Worm (Caenorhabditis elegans) whole organism, L2 larva: ENCODE measurements around the gene his-32.
A peak's percentile ranks its signal among the peaks of the same experiment; 100 is the strongest.

Experiments
- F13H6.1 ChIP-seq: sonication (generic microtip); optimal IDR thresholded peaks from 2 replicates; lab custom pipeline; 2016; ENCODE audit warnings: missing genetic modification characterization, missing compliant biosample characterization
- Y55F3AM.14 ChIP-seq: fragments of 200-800 bp; sonication (Bioruptor generic); optimal IDR thresholded peaks from 2 replicates; lab custom pipeline; 2018; ENCODE audit warnings: mild to moderate bottlenecking, missing genetic modification characterization, missing compliant biosample characterization
- alr-1 ChIP-seq: fragments of 150-350 bp; optimal IDR thresholded peaks from 2 replicates; lab custom pipeline; 2014; ENCODE audit warnings: missing biosample characterization, missing genetic modification characterization
- aly-2 ChIP-seq: fragments of 150-350 bp; optimal IDR thresholded peaks from 2 replicates; lab custom pipeline; 2014; ENCODE audit warnings: missing biosample characterization, missing genetic modification characterization
- blmp-1 ChIP-seq: sonication (generic microtip); optimal IDR thresholded peaks from 2 replicates; lab custom pipeline; 2017; ENCODE audit warnings: missing genetic modification characterization, mild to moderate bottlenecking, missing compliant biosample characterization, antibody characterized with exemption, moderate library complexity; ENCODE audit not compliant: insufficient read depth
- ceh-16 ChIP-seq: fragments of 150-350 bp; optimal IDR thresholded peaks from 2 replicates; lab custom pipeline; 2014; ENCODE audit warnings: missing biosample characterization, missing genetic modification characterization
- ceh-82 ChIP-seq: fragments of 150-350 bp; optimal IDR thresholded peaks from 2 replicates; lab custom pipeline; 2014; ENCODE audit warnings: missing biosample characterization, missing genetic modification characterization
- crh-2 ChIP-seq: sonication (generic microtip); optimal IDR thresholded peaks from 2 replicates; lab custom pipeline; 2017; ENCODE audit warnings: missing biosample characterization, missing genetic modification characterization
- dmd-4 ChIP-seq: sonication (generic microtip); optimal IDR thresholded peaks from 2 replicates; lab custom pipeline; 2017; ENCODE audit warnings: missing biosample characterization, missing genetic modification characterization
- egl-27 ChIP-seq: sonication (generic microtip); optimal IDR thresholded peaks from 3 replicates; lab custom pipeline; 2017; ENCODE audit warnings: missing biosample characterization, missing genetic modification reagents, missing genetic modification characterization
- elt-1 ChIP-seq: fragments of 150-350 bp; optimal IDR thresholded peaks from 2 replicates; lab custom pipeline; 2014; ENCODE audit warnings: missing biosample characterization, missing genetic modification characterization
- fos-1 ChIP-seq: fragments of 150-350 bp; optimal IDR thresholded peaks from 2 replicates; lab custom pipeline; 2014; ENCODE audit warnings: missing biosample characterization, missing genetic modification characterization
- gmeb-1 ChIP-seq: fragments of 150-350 bp; optimal IDR thresholded peaks from 2 replicates; lab custom pipeline; 2014; ENCODE audit warnings: missing biosample characterization, missing genetic modification characterization
- lin-11 ChIP-seq: fragments of 150-350 bp; sonication (generic microtip); optimal IDR thresholded peaks from 2 replicates; lab custom pipeline; 2014; ENCODE audit warnings: missing biosample characterization, missing genetic modification characterization, inconsistent platforms, mixed read lengths
- lin-13 ChIP-seq: fragments of 150-350 bp; optimal IDR thresholded peaks from 2 replicates; lab custom pipeline; 2014; ENCODE audit warnings: missing biosample characterization, missing genetic modification reagents, missing genetic modification characterization
- lsy-2 ChIP-seq, 2 experiments: fragments of 150-350 bp in 1 of 2; sonication (generic microtip) in 1 of 2; optimal IDR thresholded peaks; 2 replicates each; lab custom pipeline; 2014 to 2017; ENCODE audit warnings: missing biosample characterization in 2 of 2, missing genetic modification characterization in 2 of 2
- mab-5 ChIP-seq: fragments of 150-350 bp; optimal IDR thresholded peaks from 2 replicates; lab custom pipeline; 2014; ENCODE audit warnings: missing biosample characterization, missing genetic modification characterization
- mbf-1 ChIP-seq: sonication (generic microtip); optimal IDR thresholded peaks from 2 replicates; lab custom pipeline; 2017; ENCODE audit warnings: missing biosample characterization, missing genetic modification characterization
- nhr-10 ChIP-seq: sonication (generic microtip); optimal IDR thresholded peaks from 2 replicates; lab custom pipeline; 2017; ENCODE audit warnings: missing biosample characterization, missing genetic modification characterization
- nhr-11 ChIP-seq: fragments of 150-350 bp; optimal IDR thresholded peaks from 2 replicates; lab custom pipeline; 2014; ENCODE audit warnings: missing biosample characterization, missing genetic modification characterization
- nhr-12 ChIP-seq: fragments of 150-350 bp; optimal IDR thresholded peaks from 2 replicates; lab custom pipeline; 2014; ENCODE audit warnings: missing biosample characterization, missing genetic modification characterization
- nhr-129 ChIP-seq: fragments of 150-350 bp; optimal IDR thresholded peaks from 2 replicates; lab custom pipeline; 2014; ENCODE audit warnings: missing biosample characterization, missing genetic modification characterization
- nhr-21 ChIP-seq: fragments of 150-350 bp; optimal IDR thresholded peaks from 2 replicates; lab custom pipeline; 2014; ENCODE audit warnings: missing biosample characterization, missing genetic modification characterization
- nhr-237 ChIP-seq: fragments of 150-350 bp; optimal IDR thresholded peaks from 2 replicates; lab custom pipeline; 2014; ENCODE audit warnings: missing biosample characterization, missing genetic modification characterization
- peb-1 ChIP-seq: fragments of 150-350 bp; optimal IDR thresholded peaks from 2 replicates; lab custom pipeline; 2014; ENCODE audit warnings: missing biosample characterization, missing genetic modification characterization
- sem-4 ChIP-seq: fragments of 150-350 bp; optimal IDR thresholded peaks from 2 replicates; lab custom pipeline; 2014; ENCODE audit warnings: missing biosample characterization, missing genetic modification reagents, missing genetic modification characterization
- sma-3 ChIP-seq: sonication (generic microtip); optimal IDR thresholded peaks from 2 replicates; lab custom pipeline; 2016; ENCODE audit warnings: missing genetic modification reagents, missing genetic modification characterization, missing compliant biosample characterization
- sma-9 ChIP-seq, 2 experiments: fragments of 150-350 bp in 1 of 2; sonication (generic microtip) in 1 of 2; optimal IDR thresholded peaks; 2 replicates each; lab custom pipeline; 2014 to 2016; ENCODE audit warnings: missing genetic modification characterization in 2 of 2, mild to moderate bottlenecking in 1 of 2, missing biosample characterization in 1 of 2, missing compliant biosample characterization in 1 of 2, missing genetic modification reagents in 1 of 2, moderate library complexity in 1 of 2
- snpc-4 ChIP-seq: fragments of 150-350 bp; optimal IDR thresholded peaks from 2 replicates; lab custom pipeline; 2014; ENCODE audit warnings: missing biosample characterization, missing genetic modification characterization
- unc-62 ChIP-seq: fragments of 150-350 bp; optimal IDR thresholded peaks from 2 replicates; lab custom pipeline; 2014; ENCODE audit warnings: missing biosample characterization, missing genetic modification reagents, missing genetic modification characterization
- ztf-4 ChIP-seq: fragments of 150-350 bp; optimal IDR thresholded peaks from 2 replicates; lab custom pipeline; 2014; ENCODE audit warnings: missing biosample characterization, missing genetic modification characterization

his-32 gene

DNA sequence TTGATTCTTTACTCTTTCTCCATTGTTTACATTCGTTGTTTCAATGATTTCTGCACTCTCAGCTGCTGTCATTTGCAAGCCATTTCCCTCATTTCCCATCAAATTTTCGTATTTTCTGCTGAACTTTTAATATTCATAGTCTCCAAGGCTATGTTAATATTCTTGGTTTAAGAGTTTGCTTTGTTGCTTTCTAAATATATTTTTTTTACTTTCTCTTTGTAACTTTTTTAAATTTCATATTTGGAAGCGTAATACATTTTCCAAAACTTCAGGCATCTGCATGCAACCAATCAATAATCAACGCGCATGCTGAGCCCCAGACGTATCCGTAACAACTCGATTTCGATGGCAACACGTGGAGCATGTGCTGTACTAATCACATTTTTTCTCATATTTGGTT, 26.7 kb downstream of the his-32 start, which contains the start of gene sqv-1:
Gene sqv-1 (plus strand): TSS at position 301 of the 400 bp plus-strand sequence.
- no peak for TF ChIP-seq mbf-1 (tag; lab: Kevin White, UChicago)
- TF ChIP-seq unc-62 (GFP tag; lab: Kevin White, UChicago), result no peak
- TF ChIP-seq elt-1 (tag; lab: Kevin White, UChicago), result no peak
- TF ChIP-seq blmp-1, result no peak
- no peak for TF ChIP-seq nhr-10 (tag; lab: Kevin White, UChicago)
- no peak for TF ChIP-seq lin-13 (GFP tag; lab: Kevin White, UChicago)
- TF ChIP-seq egl-27 (tag; lab: Kevin White, UChicago), result no peak
- no peak for TF ChIP-seq aly-2 (tag; lab: Kevin White, UChicago)
- no peak for TF ChIP-seq ztf-4 (tag; lab: Kevin White, UChicago)
- no peak for TF ChIP-seq dmd-4

DNA sequence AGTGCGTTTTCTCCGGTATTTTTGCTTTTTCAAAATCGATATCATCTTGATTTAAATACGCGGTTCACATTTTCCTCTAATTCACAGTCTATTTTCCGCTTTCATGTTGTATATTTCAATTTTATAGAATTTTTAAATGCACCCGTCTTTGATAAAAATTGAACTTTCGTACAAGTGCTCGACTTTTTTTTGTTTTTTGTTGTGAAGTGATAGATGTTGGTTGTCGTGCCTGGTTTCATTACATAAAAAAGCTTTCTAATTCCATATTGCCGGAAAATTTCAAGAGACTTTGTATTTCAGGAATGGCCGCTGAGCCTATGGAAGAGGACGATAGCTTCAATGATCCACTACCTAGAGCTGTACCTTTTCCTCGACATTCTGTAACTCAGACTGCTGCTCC, 29.1 kb downstream of the his-32 start, which contains the start of gene D2096.12:
Gene D2096.12 (plus strand): TSS at position 301 of the 400 bp plus-strand sequence.
- no peak for TF ChIP-seq sma-3 (GFP tag; lab: Kevin White, UChicago)
- TF ChIP-seq unc-62 (GFP tag; lab: Kevin White, UChicago), result no peak
- TF ChIP-seq gmeb-1 (tag; lab: Kevin White, UChicago), result no peak
- TF ChIP-seq sma-9 (GFP tag; optimal IDR thresholded peaks at IDR 0.05; lab: Kevin White, UChicago), result no peak
- TF ChIP-seq sma-9 (tag; optimal IDR thresholded peaks at IDR 0.05; lab: Kevin White, UChicago), result no peak
- TF ChIP-seq F13H6.1 (tag; lab: Kevin White, UChicago), result no peak
- no peak for TF ChIP-seq mab-5 (tag; lab: Kevin White, UChicago)
- no peak for TF ChIP-seq ceh-16 (tag; lab: Kevin White, UChicago)
- TF ChIP-seq alr-1 (tag; lab: Kevin White, UChicago), result no peak
- no peak for TF ChIP-seq nhr-129 (tag; lab: Kevin White, UChicago)
- no peak for TF ChIP-seq dmd-4
- TF ChIP-seq blmp-1, result no peak
- TF ChIP-seq nhr-237, result no peak
- TF ChIP-seq lsy-2 (tag; optimal IDR thresholded peaks at IDR 0.05; lab: Kevin White, UChicago), result no peak
- no peak for TF ChIP-seq nhr-12 (tag; lab: Kevin White, UChicago)
- no peak for TF ChIP-seq Y55F3AM.14 (GFP tag; lab: Kevin White, UChicago)
- TF ChIP-seq fos-1 (tag; lab: Kevin White, UChicago), result no peak

DNA sequence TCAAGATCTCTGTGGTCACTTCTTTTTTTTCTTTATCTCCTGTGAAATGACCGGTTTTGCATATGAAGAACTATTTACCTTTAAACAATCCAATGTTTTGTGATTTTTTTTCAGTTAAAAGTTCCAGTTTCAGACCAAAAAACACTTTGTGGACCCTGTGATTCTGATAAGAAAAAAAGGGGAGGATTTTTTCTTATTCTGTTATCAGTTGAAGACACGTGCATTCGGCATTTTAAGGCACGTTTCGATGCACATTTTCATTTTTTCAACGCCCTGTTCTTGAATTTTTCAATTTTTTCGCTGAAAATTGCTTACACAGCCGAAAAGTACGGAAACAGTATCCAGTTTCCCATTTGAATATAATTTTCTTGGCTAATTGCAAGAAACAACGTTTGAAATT, 32.2 kb downstream of the his-32 start, which contains the start of gene aagr-1:
Gene aagr-1 (plus strand): TSS at position 227 of the 400 bp plus-strand sequence.
- TF ChIP-seq crh-2 (tag; lab: Kevin White, UChicago), result peak; percentile 47
- no peak for TF ChIP-seq ceh-82 (tag; lab: Kevin White, UChicago)
- no peak for TF ChIP-seq snpc-4 (tag; lab: Kevin White, UChicago)
- TF ChIP-seq lin-11 (tag; lab: Kevin White, UChicago), result no peak
- TF ChIP-seq mab-5 (tag; lab: Kevin White, UChicago), result no peak
- peak; percentile 45 for TF ChIP-seq fos-1 (tag; lab: Kevin White, UChicago)
- no peak for TF ChIP-seq sem-4 (tag; lab: Kevin White, UChicago)
- no peak for TF ChIP-seq F13H6.1 (tag; lab: Kevin White, UChicago)
- no peak for TF ChIP-seq nhr-11 (tag; lab: Kevin White, UChicago)
- no peak for TF ChIP-seq peb-1 (tag; lab: Kevin White, UChicago)
- TF ChIP-seq gmeb-1 (tag; lab: Kevin White, UChicago), result no peak
- TF ChIP-seq elt-1 (tag; lab: Kevin White, UChicago), result no peak
- TF ChIP-seq, all 48 proteins: peak for 2

DNA sequence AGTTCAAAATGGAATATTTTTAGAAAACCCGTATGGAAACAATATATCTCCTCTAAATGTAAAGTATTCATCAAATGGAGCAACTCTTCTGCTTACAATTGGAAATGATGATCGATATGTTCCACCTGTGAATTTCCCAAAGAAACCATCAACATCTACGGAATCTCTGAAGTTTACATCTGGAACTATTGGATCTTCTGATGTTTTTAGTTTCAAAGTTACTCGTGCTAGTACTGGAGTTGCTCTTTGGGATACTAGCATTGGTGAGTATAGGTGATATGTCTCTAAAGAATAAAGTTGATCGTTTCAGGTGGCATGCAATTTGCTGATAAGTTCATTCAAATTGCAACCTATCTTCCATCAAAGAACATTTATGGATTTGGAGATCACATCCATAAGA, 33.8 kb downstream of the his-32 start:
- TF ChIP-seq nhr-21 (tag; lab: Kevin White, UChicago) (no peak), crh-2 (tag; lab: Kevin White, UChicago) (no peak)
- TF ChIP-seq, all 48 proteins: peak for 0

DNA sequence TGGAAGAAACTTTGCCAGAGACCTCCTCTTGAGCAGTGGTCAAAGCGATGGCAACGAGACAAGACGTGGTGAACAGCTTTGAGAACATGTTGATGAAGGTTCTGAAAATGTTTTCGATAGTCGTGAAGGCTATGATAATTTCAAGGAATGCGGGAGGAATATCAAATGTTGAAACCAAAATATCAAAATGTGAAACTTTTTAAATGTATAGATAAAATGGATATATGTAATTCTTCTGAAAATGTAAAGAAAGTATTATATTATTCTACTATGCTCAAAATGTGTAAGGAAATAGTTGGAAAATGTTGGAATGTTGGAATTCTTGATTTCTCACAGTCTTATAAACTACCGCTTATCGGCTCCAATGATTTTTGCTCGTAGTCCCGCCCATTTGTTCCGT, 35.0 kb downstream of the his-32 start, which contains the start of gene D2096.6:
Gene D2096.6 (minus strand): TSS at position 101 of the 400 bp plus-strand sequence.
- TF ChIP-seq unc-62 (GFP tag; lab: Kevin White, UChicago) (no peak), egl-27 (tag; lab: Kevin White, UChicago) (no peak), snpc-4 (tag; lab: Kevin White, UChicago) (no peak), ztf-4 (tag; lab: Kevin White, UChicago) (no peak), nhr-12 (tag; lab: Kevin White, UChicago) (no peak)
